Worm (Caenorhabditis elegans) whole organism, L3 larva: ENCODE measurements around the gene F48G7.9.

Experiments
- R02D3.7 ChIP-seq: fragments of 150-350 bp; optimal IDR thresholded peaks from 2 replicates; lab custom pipeline; 2014; ENCODE audit warnings: missing biosample characterization, missing genetic modification characterization
- ZK546.5 ChIP-seq: sonication (generic microtip); optimal IDR thresholded peaks from 2 replicates; lab custom pipeline; 2017; ENCODE audit warnings: missing biosample characterization, missing genetic modification characterization
- aly-2 ChIP-seq: fragments of 150-350 bp; optimal IDR thresholded peaks from 2 replicates; lab custom pipeline; 2014; ENCODE audit warnings: missing biosample characterization, missing genetic modification characterization
- ama-1 ChIP-seq: fragments of 150-350 bp; optimal IDR thresholded peaks from 2 replicates; lab custom pipeline; 2018
- ceh-16 ChIP-seq: sonication (generic microtip); optimal IDR thresholded peaks from 2 replicates; lab custom pipeline; 2017; ENCODE audit warnings: missing biosample characterization, missing genetic modification characterization
- ceh-82 ChIP-seq: fragments of 150-350 bp; optimal IDR thresholded peaks from 2 replicates; lab custom pipeline; 2014; ENCODE audit warnings: missing biosample characterization, missing genetic modification characterization
- ceh-9 ChIP-seq: sonication (generic microtip); optimal IDR thresholded peaks from 2 replicates; lab custom pipeline; 2018; ENCODE audit warnings: missing biosample characterization, missing genetic modification characterization
- daf-12 ChIP-seq: fragments of 150-350 bp; optimal IDR thresholded peaks from 2 replicates; lab custom pipeline; 2014; ENCODE audit warnings: missing biosample characterization, missing genetic modification reagents, missing genetic modification characterization
- egl-27 ChIP-seq: sonication (generic microtip); optimal IDR thresholded peaks from 4 replicates; lab custom pipeline; 2017; ENCODE audit warnings: missing biosample characterization, missing genetic modification reagents, missing genetic modification characterization
- eor-1 ChIP-seq, 2 experiments: fragments of 150-350 bp; optimal IDR thresholded peaks; 2 replicates each; lab custom pipeline; 2014 to 2018; ENCODE audit warnings: missing biosample characterization in 2 of 2, missing genetic modification characterization in 2 of 2
- fkh-10 ChIP-seq: sonication (generic microtip); optimal IDR thresholded peaks from 2 replicates; lab custom pipeline; 2017; ENCODE audit warnings: missing biosample characterization, missing genetic modification reagents, missing genetic modification characterization
- fkh-2 ChIP-seq: fragments of 150-350 bp; optimal IDR thresholded peaks from 2 replicates; lab custom pipeline; 2014; ENCODE audit warnings: missing biosample characterization, missing genetic modification reagents, missing genetic modification characterization
- fos-1 ChIP-seq: fragments of 150-350 bp; optimal IDR thresholded peaks from 2 replicates; lab custom pipeline; 2014; ENCODE audit warnings: missing biosample characterization, missing genetic modification characterization
- hmg-11 ChIP-seq: sonication (generic microtip); optimal IDR thresholded peaks from 2 replicates; lab custom pipeline; 2016; ENCODE audit warnings: missing genetic modification characterization, missing compliant biosample characterization
- jun-1 ChIP-seq: fragments of 150-350 bp; optimal IDR thresholded peaks from 2 replicates; lab custom pipeline; 2014; ENCODE audit warnings: missing biosample characterization, missing genetic modification reagents, missing genetic modification characterization
- lin-15B ChIP-seq: fragments of 150-350 bp; optimal IDR thresholded peaks from 2 replicates; lab custom pipeline; 2014; ENCODE audit warnings: missing biosample characterization, missing genetic modification characterization
- lin-39 ChIP-seq: fragments of 150-350 bp; optimal IDR thresholded peaks from 2 replicates; lab custom pipeline; 2018; ENCODE audit warnings: missing biosample characterization, missing genetic modification reagents, missing genetic modification characterization
- lsy-12 ChIP-seq: sonication (generic microtip); optimal IDR thresholded peaks from 2 replicates; lab custom pipeline; 2016; ENCODE audit warnings: mild to moderate bottlenecking, missing genetic modification characterization, missing compliant biosample characterization
- mdl-1 ChIP-seq: fragments of 150-350 bp; optimal IDR thresholded peaks from 2 replicates; lab custom pipeline; 2014; ENCODE audit warnings: missing biosample characterization, missing genetic modification characterization
- mml-1 ChIP-seq: fragments of 150-350 bp; sonication (generic microtip); optimal IDR thresholded peaks from 3 replicates; lab custom pipeline; 2014; ENCODE audit warnings: missing biosample characterization, missing genetic modification characterization
- nfya-1 ChIP-seq: sonication (generic microtip); optimal IDR thresholded peaks from 2 replicates; lab custom pipeline; 2017; ENCODE audit warnings: missing genetic modification characterization, mild to moderate bottlenecking, missing compliant biosample characterization, antibody characterized with exemption, moderate library complexity; ENCODE audit not compliant: insufficient read depth
- nhr-11 ChIP-seq: fragments of 150-350 bp; optimal IDR thresholded peaks from 2 replicates; lab custom pipeline; 2014; ENCODE audit warnings: missing biosample characterization, missing genetic modification characterization
- nhr-12 ChIP-seq: fragments of 150-350 bp; optimal IDR thresholded peaks from 2 replicates; lab custom pipeline; 2014; ENCODE audit warnings: missing biosample characterization, missing genetic modification characterization
- nhr-23 ChIP-seq: fragments of 150-350 bp; optimal IDR thresholded peaks from 2 replicates; lab custom pipeline; 2014; ENCODE audit warnings: missing biosample characterization, missing genetic modification reagents, missing genetic modification characterization
- nhr-25 ChIP-seq: sonication (generic microtip); optimal IDR thresholded peaks from 2 replicates; lab custom pipeline; 2017; ENCODE audit warnings: missing biosample characterization, missing genetic modification characterization
- nhr-28 ChIP-seq: fragments of 150-350 bp; optimal IDR thresholded peaks from 2 replicates; lab custom pipeline; 2014; ENCODE audit warnings: missing biosample characterization, missing genetic modification characterization
- nhr-43 ChIP-seq: sonication (generic microtip); optimal IDR thresholded peaks from 2 replicates; lab custom pipeline; 2016; ENCODE audit warnings: mild to moderate bottlenecking, missing genetic modification characterization, missing compliant biosample characterization; ENCODE audit not compliant: poor library complexity, severe bottlenecking
- nhr-76 ChIP-seq: fragments of 150-350 bp; sonication (generic microtip); optimal IDR thresholded peaks from 5 replicates; lab custom pipeline; 2014; ENCODE audit warnings: missing biosample characterization, missing genetic modification characterization
- nhr-77 ChIP-seq: fragments of 150-350 bp; optimal IDR thresholded peaks from 2 replicates; lab custom pipeline; 2014; ENCODE audit warnings: missing biosample characterization, missing genetic modification characterization
- pha-4 ChIP-seq: fragments of 150-350 bp; optimal IDR thresholded peaks from 2 replicates; lab custom pipeline; 2014; ENCODE audit warnings: missing biosample characterization, missing genetic modification reagents, missing genetic modification characterization
- pqm-1 ChIP-seq: fragments of 150-350 bp; optimal IDR thresholded peaks from 2 replicates; lab custom pipeline; 2017; ENCODE audit warnings: missing biosample characterization, missing genetic modification characterization, inconsistent platforms
- sea-2 ChIP-seq: fragments of 150-350 bp; sonication (generic microtip); optimal IDR thresholded peaks from 4 replicates; lab custom pipeline; 2014; ENCODE audit warnings: missing biosample characterization, missing genetic modification reagents, missing genetic modification characterization
- skn-1 ChIP-seq: fragments of 150-350 bp; optimal IDR thresholded peaks from 2 replicates; lab custom pipeline; 2014; ENCODE audit warnings: missing biosample characterization, missing genetic modification characterization
- snpc-4 ChIP-seq: fragments of 150-350 bp; optimal IDR thresholded peaks from 2 replicates; lab custom pipeline; 2014; ENCODE audit warnings: missing biosample characterization, missing genetic modification characterization
- unc-39 ChIP-seq: sonication (generic microtip); optimal IDR thresholded peaks from 4 replicates; lab custom pipeline; 2017; ENCODE audit warnings: missing biosample characterization, missing genetic modification characterization
- unc-62 ChIP-seq: fragments of 150-350 bp; sonication (generic microtip); optimal IDR thresholded peaks from 4 replicates; lab custom pipeline; 2014; ENCODE audit warnings: missing biosample characterization, missing genetic modification reagents, missing genetic modification characterization
- zag-1 ChIP-seq: fragments of 150-350 bp; optimal IDR thresholded peaks from 2 replicates; lab custom pipeline; 2014; ENCODE audit warnings: missing biosample characterization, missing genetic modification characterization
- ztf-11 ChIP-seq: fragments of 150-350 bp; optimal IDR thresholded peaks from 2 replicates; lab custom pipeline; 2014; ENCODE audit warnings: missing biosample characterization, missing genetic modification characterization
- ztf-4 ChIP-seq: fragments of 150-350 bp; optimal IDR thresholded peaks from 2 replicates; lab custom pipeline; 2014; ENCODE audit warnings: missing biosample characterization, missing genetic modification characterization

F48G7.9 gene

DNA sequence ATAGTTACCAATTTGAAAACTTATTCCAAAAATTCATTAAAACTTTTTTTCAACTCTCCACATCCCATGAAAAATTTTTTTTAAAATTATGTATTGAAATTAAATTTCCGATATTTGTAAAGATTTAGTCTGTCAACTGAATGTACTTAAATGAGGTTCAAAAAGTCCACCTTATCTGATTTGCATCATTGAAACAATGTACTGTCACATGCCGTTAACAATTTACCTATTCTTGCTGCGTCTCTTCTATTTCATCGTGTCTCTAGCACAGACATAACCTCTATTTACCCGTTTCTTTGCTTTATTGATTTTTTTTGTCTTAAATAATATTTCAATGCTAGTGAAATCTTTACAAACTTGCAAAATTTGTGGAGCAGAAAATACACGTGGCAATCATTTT, 18.2 kb downstream of the F48G7.9 start, which contains the start of gene nhr-90 (continued):
- TF ChIP-seq snpc-4 (peak; percentile 5), mml-1 (no peak), pqm-1 (tag; lab: Kevin White, UChicago) (peak; percentile 31), nhr-28 (tag; lab: Kevin White, UChicago) (no peak), daf-12 (no peak)

DNA sequence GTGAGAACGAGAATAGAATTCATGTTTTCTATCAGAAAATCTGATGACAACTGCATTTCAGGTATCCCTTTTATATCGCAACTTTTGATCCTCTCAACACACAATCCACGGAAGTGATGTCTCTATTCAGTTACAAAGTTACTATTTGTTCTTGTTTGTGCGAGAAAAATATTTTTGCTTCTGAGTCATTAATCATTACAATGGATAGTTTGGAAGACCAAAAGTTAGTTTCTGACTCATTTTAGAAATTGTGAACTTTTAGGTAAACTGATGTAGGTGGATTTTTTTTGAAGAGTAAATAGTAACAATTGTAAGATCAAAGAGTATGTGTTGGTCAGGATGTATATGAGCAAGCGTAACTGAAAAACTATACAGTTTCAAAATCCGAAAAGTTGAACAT, 18.8 kb downstream of the F48G7.9 start, which contains the start of gene srlf-36:
Gene srlf-36 (minus strand): TSS at position 101 of the 400 bp plus-strand sequence.
- no peak for TF ChIP-seq ZK546.5 (tag; lab: Kevin White, UChicago)
- TF ChIP-seq lin-39 (tag; lab: Kevin White, UChicago) = no peak
- TF ChIP-seq nhr-11 (tag; lab: Kevin White, UChicago) = no peak
- TF ChIP-seq egl-27 = no peak
- no peak for TF ChIP-seq nfya-1
- TF ChIP-seq lin-15B (tag; lab: Kevin White, UChicago) = no peak
- TF ChIP-seq fkh-2 (tag; lab: Kevin White, UChicago) = no peak
- no peak for TF ChIP-seq ceh-82 (tag; lab: Kevin White, UChicago)

DNA sequence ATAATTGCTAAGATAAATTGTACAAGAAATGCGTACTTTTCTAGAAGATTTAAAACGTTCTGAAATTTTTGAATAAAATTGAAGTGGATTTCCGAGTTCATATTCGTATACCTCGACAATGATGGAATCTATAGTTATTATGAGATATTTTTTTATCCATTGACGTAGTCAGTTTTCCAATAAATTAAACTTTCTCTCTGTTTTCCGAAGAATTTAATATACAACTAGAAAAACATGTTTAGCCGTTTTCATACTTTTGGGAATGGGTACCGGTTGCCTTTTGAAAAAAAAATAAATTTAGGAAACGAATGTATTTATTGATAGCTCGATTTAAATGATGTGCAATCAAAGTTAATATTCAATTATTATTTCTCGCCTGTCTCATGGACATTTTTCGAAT, 19.6 kb downstream of the F48G7.9 start, which contains the start of gene srw-109:
Gene srw-109 (minus strand): TSS at position 101 of the 400 bp plus-strand sequence.
- TF ChIP-seq skn-1 (tag; lab: Kevin White, UChicago) (no peak), nhr-11 (tag; lab: Kevin White, UChicago) (no peak), aly-2 (tag; lab: Kevin White, UChicago) (no peak), nfya-1 (no peak), ama-1 (lab: Kevin White, UChicago) (no peak), nhr-43 (tag; lab: Kevin White, UChicago) (no peak), snpc-4 (no peak), ZK546.5 (tag; lab: Kevin White, UChicago) (no peak), nhr-77 (tag; lab: Kevin White, UChicago) (no peak), fkh-2 (tag; lab: Kevin White, UChicago) (no peak), nhr-25 (no peak), fkh-10 (GFP tag; lab: Kevin White, UChicago) (no peak)

DNA sequence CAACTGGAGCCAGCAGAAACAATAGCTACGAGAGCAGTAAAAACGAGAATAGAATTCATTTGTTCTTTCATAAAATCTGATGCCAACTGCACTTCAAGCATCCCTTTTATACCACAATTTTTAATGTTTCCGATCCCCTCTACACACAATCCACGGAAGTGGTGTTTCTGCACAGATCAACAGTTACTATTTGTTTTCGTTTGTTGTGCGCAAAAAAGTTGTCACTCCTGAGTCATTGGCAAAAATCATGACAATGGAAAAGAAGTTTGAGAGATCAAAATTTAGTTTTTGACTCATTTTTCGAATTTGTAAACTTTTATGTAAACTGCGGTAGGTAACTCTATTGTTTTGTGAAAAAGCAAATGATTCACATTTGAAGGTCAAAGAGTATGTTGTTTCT, 24.3 kb downstream of the F48G7.9 start, which contains the start of gene srlf-37:
Gene srlf-37 (minus strand): TSS at position 101 of the 400 bp plus-strand sequence.
- TF ChIP-seq skn-1 (tag; lab: Kevin White, UChicago) = no peak
- no peak for TF ChIP-seq ZK546.5 (tag; lab: Kevin White, UChicago)
- TF ChIP-seq mdl-1 (tag; lab: Kevin White, UChicago) = no peak
- TF ChIP-seq ceh-16 (tag; lab: Kevin White, UChicago) = no peak
- TF ChIP-seq unc-39 (tag; lab: Kevin White, UChicago) = no peak
- no peak for TF ChIP-seq mml-1
- TF ChIP-seq R02D3.7 (tag; lab: Kevin White, UChicago) = no peak
- no peak for TF ChIP-seq pqm-1 (tag; lab: Kevin White, UChicago)
- no peak for TF ChIP-seq hmg-11 (tag; lab: Kevin White, UChicago)
- TF ChIP-seq egl-27 = no peak
- no peak for TF ChIP-seq ceh-82 (tag; lab: Kevin White, UChicago)
- no peak for TF ChIP-seq nhr-11 (tag; lab: Kevin White, UChicago)
- no peak for TF ChIP-seq nhr-23 (tag; lab: Kevin White, UChicago)
- no peak for TF ChIP-seq zag-1 (tag; lab: Kevin White, UChicago)
- TF ChIP-seq aly-2 (tag; lab: Kevin White, UChicago) = no peak
- TF ChIP-seq eor-1 (tag; optimal IDR thresholded peaks at IDR 0.05; lab: Kevin White, UChicago) = no peak
- TF ChIP-seq nhr-43 (tag; lab: Kevin White, UChicago) = no peak
- no peak for TF ChIP-seq ztf-11

DNA sequence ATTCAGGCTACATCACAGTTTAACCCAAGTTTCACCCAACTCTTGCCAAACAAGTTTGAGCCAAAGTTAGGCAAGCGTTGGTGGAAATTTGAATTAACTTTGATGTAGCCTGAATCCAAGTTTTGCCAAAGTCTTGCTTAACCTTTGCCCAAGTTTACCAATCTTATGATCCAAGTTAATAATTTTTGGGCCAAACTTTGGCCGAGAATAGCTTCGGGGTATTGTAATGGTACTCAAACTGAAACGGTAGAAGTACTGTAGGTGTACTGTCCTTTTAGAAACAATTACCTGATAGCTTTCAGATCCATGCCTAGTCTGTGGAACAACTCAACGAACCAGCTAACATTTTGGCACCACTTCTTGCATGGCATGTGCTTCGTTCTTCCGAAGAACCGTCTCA, 28.2 kb downstream of the F48G7.9 start, which contains the start of gene nhr-251:
Gene nhr-251 (plus strand): TSS at position 301 of the 400 bp plus-strand sequence.
- TF ChIP-seq nhr-12 = no peak
- TF ChIP-seq nhr-77 (tag; lab: Kevin White, UChicago) = no peak
- no peak for TF ChIP-seq mml-1
- no peak for TF ChIP-seq eor-1 (tag; optimal IDR thresholded peaks at IDR 0.05; lab: Kevin White, UChicago)
- TF ChIP-seq unc-62 (GFP tag; lab: Kevin White, UChicago) = no peak

DNA sequence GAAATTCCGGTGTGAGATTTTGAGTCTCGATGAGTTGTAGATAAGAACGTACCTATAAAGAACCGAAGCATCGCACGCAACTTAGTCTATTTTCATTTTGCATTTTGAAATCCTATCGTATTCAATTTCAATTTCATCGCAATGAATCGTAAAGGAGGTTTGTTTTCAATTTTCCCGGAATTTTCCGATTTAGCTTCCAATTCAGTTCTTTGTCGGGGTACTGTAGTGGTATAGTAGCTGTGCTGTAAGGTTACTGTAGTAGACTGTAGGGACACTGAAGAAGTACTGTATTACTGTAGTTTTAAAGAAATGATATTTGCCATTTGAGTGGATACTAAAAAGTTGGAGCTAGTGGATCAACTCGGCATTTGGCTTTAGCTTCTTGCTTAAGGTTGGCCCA, 28.6 kb downstream of the F48G7.9 start:
- no peak for TF ChIP-seq fos-1
- no peak for TF ChIP-seq nhr-76 (tag; lab: Kevin White, UChicago)
- no peak for TF ChIP-seq nhr-28 (tag; lab: Kevin White, UChicago)
- TF ChIP-seq nhr-25 = no peak
- TF ChIP-seq pha-4 = no peak
- no peak for TF ChIP-seq ztf-11
- no peak for TF ChIP-seq fkh-2 (tag; lab: Kevin White, UChicago)
- TF ChIP-seq jun-1 = no peak
- no peak for TF ChIP-seq ceh-9
- TF ChIP-seq ceh-82 (tag; lab: Kevin White, UChicago) = no peak
- no peak for TF ChIP-seq pqm-1 (tag; lab: Kevin White, UChicago)
- TF ChIP-seq daf-12 = no peak
- no peak for TF ChIP-seq lin-15B (tag; lab: Kevin White, UChicago)
- no peak for TF ChIP-seq sea-2
- no peak for TF ChIP-seq lsy-12
- TF ChIP-seq ztf-4 (tag; lab: Kevin White, UChicago) = no peak
